Worm (Caenorhabditis elegans) whole organism, L4/young adult: ENCODE results near the gene srg-48.

Source experiments
- W03F9.2 ChIP-seq: fragments of 150-350 bp; optimal IDR thresholded peaks from 2 replicates; lab custom pipeline; 2014; ENCODE audit warnings: missing biosample characterization, missing genetic modification characterization
- dao-5 ChIP-seq: sonication (generic microtip); optimal IDR thresholded peaks from 2 replicates; lab custom pipeline; 2016; ENCODE audit warnings: missing genotype, missing genetic modification characterization, moderate library complexity, missing compliant biosample characterization
- him-1 ChIP-seq: sonication (generic microtip); optimal IDR thresholded peaks from 2 replicates; lab custom pipeline; 2016; ENCODE audit warnings: missing genotype, missing genetic modification reagents, missing genetic modification characterization, missing compliant biosample characterization

DNA sequence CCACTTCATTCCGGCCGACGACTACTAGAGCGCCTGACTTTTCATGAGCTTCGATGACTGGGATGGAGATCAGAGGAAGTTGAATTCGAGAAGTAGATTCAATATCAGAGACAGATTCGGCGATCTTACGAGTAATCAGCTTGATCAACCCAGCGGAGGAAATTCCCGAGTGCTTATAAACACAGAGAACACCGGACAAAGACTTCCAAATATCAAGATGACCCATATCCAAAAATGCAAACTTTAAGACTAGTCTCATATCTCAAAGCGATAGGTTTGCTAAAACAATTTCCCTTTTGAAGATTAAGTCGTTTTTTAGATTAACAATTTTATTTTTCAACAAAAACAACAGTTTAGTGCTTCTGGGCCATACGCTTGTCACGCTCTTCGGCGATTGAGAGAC, 11.2 kb downstream of the srg-48 start, which contains the start of gene Y43B11AR.3:
- peak; percentile 62 for TF ChIP-seq dao-5
- peak; percentile 3 for TF ChIP-seq W03F9.2 (tag; lab: Kevin White, UChicago)
- TF ChIP-seq him-1: no peak
